Fruit fly (Drosophila melanogaster): ENCODE data around the gene CG14022.

Gene CG14022

DNA sequence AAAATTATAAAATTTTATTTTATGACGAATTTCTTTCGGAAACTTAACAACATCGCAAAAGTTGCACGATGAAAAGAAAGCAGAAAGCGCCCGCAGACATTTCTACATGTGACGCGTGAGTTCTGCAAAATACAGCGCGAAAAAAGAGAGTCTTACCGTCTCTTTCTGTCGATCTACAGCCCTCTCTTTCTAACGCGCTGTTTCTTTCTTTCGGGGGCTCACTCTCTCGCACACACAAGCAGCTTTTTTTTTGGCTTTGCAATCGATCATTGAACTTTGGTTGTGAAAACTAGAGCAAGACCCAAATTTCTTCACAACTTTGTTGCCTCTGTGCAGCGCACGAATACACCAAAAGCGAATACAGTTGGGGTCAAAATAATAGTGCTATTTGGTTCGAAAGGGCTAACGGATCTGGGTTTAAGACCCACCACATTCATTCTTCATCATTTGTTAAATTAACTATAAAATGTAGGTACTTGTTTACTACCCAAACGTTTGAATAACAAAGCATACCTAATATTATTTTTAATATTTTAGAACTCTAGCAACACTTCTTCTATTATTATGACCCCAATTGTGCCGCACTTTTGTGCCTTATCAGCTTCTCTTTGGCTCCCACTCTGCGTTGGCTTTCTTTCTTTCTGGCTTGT is 29.6 kb downstream of the CG14022 start (continued):
- TF ChIP-seq psq (GFP tag; optimal IDR thresholded peaks at IDR 0.05) = peak; percentile 80
- TF ChIP-seq Dif (GFP tag; optimal IDR thresholded peaks at IDR 0.05; ENCODE audit: partially characterized antibody) = no peak
- TF ChIP-seq lola (GFP tag; optimal IDR thresholded peaks at IDR 0.05) = no peak
- TF ChIP-seq Vsx2 (GFP tag; optimal IDR thresholded peaks at IDR 0.05; ENCODE audit: partially characterized antibody) = no peak
- peak; percentile 18 for TF ChIP-seq woc (GFP tag; optimal IDR thresholded peaks at IDR 0.05)
- TF ChIP-seq Mio (GFP tag; optimal IDR thresholded peaks at IDR 0.05) = no peak
- peak; percentile 77 for TF ChIP-seq HLH106 (tag; optimal IDR thresholded peaks at IDR 0.05)
- TF ChIP-seq Sp1 (GFP tag; optimal IDR thresholded peaks at IDR 0.05) = peak; percentile 91
- TF ChIP-seq pan (optimal IDR thresholded peaks at IDR 0.05) = no peak
- TF ChIP-seq Myc (optimal IDR thresholded peaks at IDR 0.05) = no peak
- peak; percentile 28 for TF ChIP-seq CrebA (GFP tag; optimal IDR thresholded peaks at IDR 0.05; ENCODE audit: borderline replicate concordance)
- TF ChIP-seq fru (GFP tag; optimal IDR thresholded peaks at IDR 0.05) = peak; percentile 85
- no peak for TF ChIP-seq dl (GFP tag; optimal IDR thresholded peaks at IDR 0.05; ENCODE audit: insufficient read depth in 1 of 2, partially characterized antibody in 2 of 2)
- TF ChIP-seq tai (GFP tag; optimal IDR thresholded peaks at IDR 0.05) = no peak
- peak; percentile 24 for TF ChIP-seq CG9705 (GFP tag; optimal IDR thresholded peaks at IDR 0.05)

DNA sequence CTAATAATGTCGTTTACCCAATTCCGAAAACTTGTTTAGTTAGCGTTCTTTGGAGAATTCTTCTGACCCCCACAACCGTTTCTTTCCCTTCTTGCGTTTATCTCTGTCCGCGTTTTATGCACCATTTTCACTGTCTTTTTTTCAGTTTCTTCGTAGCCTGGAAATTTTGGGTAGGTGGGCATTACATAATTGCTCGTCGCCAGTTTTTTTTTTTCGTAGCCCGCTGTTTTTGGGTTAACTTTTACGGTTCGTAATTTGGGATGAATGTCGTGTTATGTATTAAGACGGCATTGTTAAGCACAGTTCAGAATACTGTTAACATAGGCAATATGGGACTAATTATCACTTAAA is 30.7 kb downstream of the CG14022 start:
- no peak for TF ChIP-seq Hnf4 (GFP tag; optimal IDR thresholded peaks at IDR 0.05)
- TF ChIP-seq jim (GFP tag; optimal IDR thresholded peaks at IDR 0.05) = no peak
- TF ChIP-seq Sp1 (GFP tag; optimal IDR thresholded peaks at IDR 0.05) = no peak
- TF ChIP-seq Myc (optimal IDR thresholded peaks at IDR 0.05) = no peak
- TF ChIP-seq pan (optimal IDR thresholded peaks at IDR 0.05) = no peak
- no peak for TF ChIP-seq fru (GFP tag; optimal IDR thresholded peaks at IDR 0.05)
- TF ChIP-seq GATAd (GFP tag; optimal IDR thresholded peaks at IDR 0.05) = no peak
- no peak for TF ChIP-seq Jra (GFP tag; optimal IDR thresholded peaks at IDR 0.05)
- TF ChIP-seq foxo (GFP tag; optimal IDR thresholded peaks at IDR 0.05) = no peak
- no peak for TF ChIP-seq dsf (GFP tag; optimal IDR thresholded peaks at IDR 0.05; ENCODE audit: borderline replicate concordance)
- no peak for TF ChIP-seq CG9705 (GFP tag; optimal IDR thresholded peaks at IDR 0.05)

DNA sequence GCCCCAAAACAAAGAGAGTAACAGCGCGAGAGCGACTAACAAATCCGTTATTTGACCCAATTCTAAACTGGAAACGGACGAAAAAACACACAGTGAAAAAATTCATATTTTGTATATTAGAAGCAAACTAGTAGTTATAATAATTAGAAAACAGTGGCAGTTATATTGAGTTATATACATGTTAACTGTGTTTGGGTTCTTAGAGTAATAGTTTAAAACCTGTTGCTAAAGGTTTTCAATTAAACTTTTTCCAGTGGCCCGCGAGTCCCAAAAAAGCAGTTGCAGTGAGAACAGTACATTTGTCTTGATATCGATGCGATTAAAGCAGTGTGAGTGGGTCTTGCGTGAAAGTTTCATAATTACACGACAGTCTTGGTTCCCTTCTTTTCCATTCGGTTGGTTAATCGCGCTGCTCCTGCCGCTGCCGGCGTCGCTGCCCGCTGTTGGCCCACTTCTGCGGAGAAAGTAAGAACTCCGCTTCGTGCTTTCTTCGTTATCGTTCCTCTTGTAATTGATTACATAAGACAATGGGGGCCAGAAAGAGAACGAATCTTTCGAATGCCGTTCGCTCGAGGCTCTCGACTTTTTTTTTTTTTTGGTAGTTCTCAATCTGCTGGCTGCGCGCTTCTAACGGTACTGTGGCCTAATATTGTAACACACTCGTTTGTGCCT is 31.3 kb downstream of the CG14022 start:
- peak; percentile 79 for TF ChIP-seq h (GFP tag; optimal IDR thresholded peaks at IDR 0.05)
- TF ChIP-seq tai (GFP tag; optimal IDR thresholded peaks at IDR 0.05) = peak; percentile 54
- TF ChIP-seq CG32264 (GFP tag; optimal IDR thresholded peaks at IDR 0.05) = peak; percentile 13
- TF ChIP-seq Hr83 (GFP tag; optimal IDR thresholded peaks at IDR 0.05; ENCODE audit: poor library complexity, severe bottlenecking) = no peak
- TF ChIP-seq sv (GFP tag; optimal IDR thresholded peaks at IDR 0.05) = no peak
- peak; percentile 45 for TF ChIP-seq dmrt93B (GFP tag; optimal IDR thresholded peaks at IDR 0.05)
- no peak for TF ChIP-seq dl (GFP tag; optimal IDR thresholded peaks at IDR 0.05; ENCODE audit: insufficient read depth in 1 of 2, partially characterized antibody in 2 of 2)
- TF ChIP-seq Hr78 (GFP tag; optimal IDR thresholded peaks at IDR 0.05) = no peak
- TF ChIP-seq foxo (GFP tag; optimal IDR thresholded peaks at IDR 0.05) = peak in 1 of 2 experiments; percentile 77
- TF ChIP-seq woc (GFP tag; optimal IDR thresholded peaks at IDR 0.05) = peak; percentile 44
- TF ChIP-seq Hnf4 (GFP tag; optimal IDR thresholded peaks at IDR 0.05) = peak; percentile 59
- peak; percentile 4 for TF ChIP-seq CrebA (GFP tag; optimal IDR thresholded peaks at IDR 0.05; ENCODE audit: borderline replicate concordance)
- TF ChIP-seq Sp1 (GFP tag; optimal IDR thresholded peaks at IDR 0.05) = peak; percentile 69
- TF ChIP-seq lola (GFP tag; optimal IDR thresholded peaks at IDR 0.05) = no peak
- no peak for TF ChIP-seq GATAd (GFP tag; optimal IDR thresholded peaks at IDR 0.05)
- no peak for TF ChIP-seq N (GFP tag; optimal IDR thresholded peaks at IDR 0.05)
- TF ChIP-seq usp (GFP tag; optimal IDR thresholded peaks at IDR 0.05) = no peak
- peak; percentile 69 for TF ChIP-seq HLH106 (tag; optimal IDR thresholded peaks at IDR 0.05)
- TF ChIP-seq Myc (optimal IDR thresholded peaks at IDR 0.05) = no peak
- TF ChIP-seq fru (GFP tag; optimal IDR thresholded peaks at IDR 0.05) = peak; percentile 82
- peak; percentile 69 for TF ChIP-seq ey (GFP tag; optimal IDR thresholded peaks at IDR 0.05)
- TF ChIP-seq Vsx2 (GFP tag; optimal IDR thresholded peaks at IDR 0.05; ENCODE audit: partially characterized antibody) = no peak
- TF ChIP-seq Dif (GFP tag; optimal IDR thresholded peaks at IDR 0.05; ENCODE audit: partially characterized antibody) = no peak
- peak; percentile 12 for TF ChIP-seq brk (GFP tag; optimal IDR thresholded peaks at IDR 0.05)
- TF ChIP-seq rgr (GFP tag; optimal IDR thresholded peaks at IDR 0.05) = peak; percentile 62
- peak; percentile 41 for TF ChIP-seq psq (GFP tag; optimal IDR thresholded peaks at IDR 0.05)
- TF ChIP-seq Jra (GFP tag; optimal IDR thresholded peaks at IDR 0.05) = no peak
- peak; percentile 59 for TF ChIP-seq OdsH (GFP tag; optimal IDR thresholded peaks at IDR 0.05)
- TF ChIP-seq Rel (GFP tag; optimal IDR thresholded peaks at IDR 0.05) = no peak
- no peak for TF ChIP-seq Rel (tag; optimal IDR thresholded peaks at IDR 0.05)
- no peak for TF ChIP-seq dsf (GFP tag; optimal IDR thresholded peaks at IDR 0.05; ENCODE audit: borderline replicate concordance)
- TF ChIP-seq jim (GFP tag; optimal IDR thresholded peaks at IDR 0.05) = no peak
- TF ChIP-seq pan (optimal IDR thresholded peaks at IDR 0.05) = no peak
- no peak for TF ChIP-seq Dfd (GFP tag; optimal IDR thresholded peaks at IDR 0.05)
- TF ChIP-seq br (GFP tag; optimal IDR thresholded peaks at IDR 0.05) = peak; percentile 53
- TF ChIP-seq CG9705 (GFP tag; optimal IDR thresholded peaks at IDR 0.05) = peak; percentile 3
- TF ChIP-seq sage (GFP tag; optimal IDR thresholded peaks at IDR 0.05) = peak; percentile 9
- TF ChIP-seq Abd-B (GFP tag; optimal IDR thresholded peaks at IDR 0.05) = no peak
- TF ChIP-seq Mio (GFP tag; optimal IDR thresholded peaks at IDR 0.05) = no peak
